Fruit fly (Drosophila melanogaster) S2 (cell line): ENCODE data around the gene CG14220.

Experiments
- CG8478 ChIP-seq: fragments of >200 bp; optimal IDR thresholded peaks from 2 replicates; lab custom pipeline; 2018
- CTCF ChIP-seq, 2 experiments: fragments of >200 bp; optimal IDR thresholded peaks; 2 replicates each; lab custom pipeline; 2018

DNA sequence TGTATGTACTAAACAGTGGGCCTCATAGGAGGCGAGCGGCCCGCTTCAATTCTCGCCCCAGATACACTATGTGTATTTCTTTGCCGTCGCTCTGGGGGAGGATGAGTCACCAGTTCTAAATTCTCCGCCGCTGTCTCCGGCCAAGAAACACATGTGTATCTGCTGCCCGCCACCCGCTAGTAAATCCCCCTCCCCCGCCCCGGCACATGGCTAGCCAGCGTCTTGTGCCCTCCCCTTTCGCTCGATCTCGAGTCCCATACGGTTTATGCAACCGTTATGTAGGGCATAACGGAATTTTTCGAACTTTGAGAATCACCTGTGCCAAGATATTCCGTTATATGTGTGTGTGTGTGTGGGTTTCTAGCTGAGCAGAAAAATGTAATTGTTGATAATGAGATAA lies 4.3 kb upstream of the CG14220 start:
- TF ChIP-seq CTCF (optimal IDR thresholded peaks at IDR 0.05; lab: Kevin White, UChicago) (no peak), CG8478 (lab: Kevin White, UChicago) (no peak)
